Worm (Caenorhabditis elegans): ENCODE measurements around the gene T24B8.3.

T24B8.3 gene

ce11 chrII:9060332-9060840, 551 bp downstream of the T24B8.3 start (continued):
- TF ChIP-seq pqm-1 (tag; optimal IDR thresholded peaks at IDR 0.05) (peak; percentile 55), lsy-12 (tag; optimal IDR thresholded peaks at IDR 0.05) (peak; percentile 80), ZK546.5 (tag; optimal IDR thresholded peaks at IDR 0.05) (no peak), ama-1 (optimal IDR thresholded peaks at IDR 0.05) (peak; percentile 62), eor-1 (tag; optimal IDR thresholded peaks at IDR 0.05) (no peak), ztf-4 (tag; optimal IDR thresholded peaks at IDR 0.05) (peak; percentile 77), lin-15B (tag; optimal IDR thresholded peaks at IDR 0.05) (peak; percentile 78), ceh-82 (tag; optimal IDR thresholded peaks at IDR 0.05) (no peak), R02D3.7 (tag; optimal IDR thresholded peaks at IDR 0.05) (peak; percentile 74), ceh-16 (tag; optimal IDR thresholded peaks at IDR 0.05) (no peak), egl-27 (tag; optimal IDR thresholded peaks at IDR 0.05) (peak; percentile 68), nfya-1 (tag; optimal IDR thresholded peaks at IDR 0.05; ENCODE audit: insufficient read depth) (peak; percentile 97), nhr-12 (tag; optimal IDR thresholded peaks at IDR 0.05) (no peak), sea-2 (GFP tag; optimal IDR thresholded peaks at IDR 0.05) (peak; percentile 87), tbx-2 (tag; optimal IDR thresholded peaks at IDR 0.05) (peak; percentile 65), nhr-28 (tag; optimal IDR thresholded peaks at IDR 0.05) (no peak), pha-4 (tag; optimal IDR thresholded peaks at IDR 0.05) (peak; percentile 96), unc-39 (tag; optimal IDR thresholded peaks at IDR 0.05) (no peak), nhr-237 (tag; optimal IDR thresholded peaks at IDR 0.05) (no peak), jun-1 (tag; optimal IDR thresholded peaks at IDR 0.05) (peak; percentile 91), elt-3 (tag; optimal IDR thresholded peaks at IDR 0.05) (peak in 2 of 3 experiments; percentile 47 to 62)

ce11 chrII:9059010-9059409, 1.9 kb downstream of the T24B8.3 start:
- TF ChIP-seq fkh-10 (GFP tag; optimal IDR thresholded peaks at IDR 0.05) (no peak), eor-1 (tag; optimal IDR thresholded peaks at IDR 0.05) (no peak), elt-3 (tag; optimal IDR thresholded peaks at IDR 0.05) (no peak), pha-4 (tag; optimal IDR thresholded peaks at IDR 0.05) (no peak), fos-1 (tag; optimal IDR thresholded peaks at IDR 0.05) (no peak), jun-1 (tag; optimal IDR thresholded peaks at IDR 0.05) (no peak), egl-27 (tag; optimal IDR thresholded peaks at IDR 0.05) (no peak), nhr-67 (tag; optimal IDR thresholded peaks at IDR 0.05) (no peak)

- TF ChIP-seq nhr-25 (tag; optimal IDR thresholded peaks at IDR 0.05) (peak; percentile 89), zag-1 (tag; optimal IDR thresholded peaks at IDR 0.05) (no peak), eor-1 (tag; optimal IDR thresholded peaks at IDR 0.05) (no peak), nhr-77 (tag; optimal IDR thresholded peaks at IDR 0.05) (no peak), ztf-4 (tag; optimal IDR thresholded peaks at IDR 0.05) (no peak), ceh-9 (tag; optimal IDR thresholded peaks at IDR 0.05) (no peak), lin-15B (tag; optimal IDR thresholded peaks at IDR 0.05) (peak; percentile 90), ceh-28 (tag; optimal IDR thresholded peaks at IDR 0.05) (no peak), mdl-1 (tag; optimal IDR thresholded peaks at IDR 0.05) (no peak), nhr-237 (tag; optimal IDR thresholded peaks at IDR 0.05) (no peak), pqm-1 (tag; optimal IDR thresholded peaks at IDR 0.05) (peak; percentile 51), R02D3.7 (tag; optimal IDR thresholded peaks at IDR 0.05) (peak; percentile 30), lin-39 (tag; optimal IDR thresholded peaks at IDR 0.05) (peak; percentile 87), nhr-28 (tag; optimal IDR thresholded peaks at IDR 0.05) (no peak), nhr-11 (tag; optimal IDR thresholded peaks at IDR 0.05) (peak; percentile 14), nhr-76 (tag; optimal IDR thresholded peaks at IDR 0.05) (no peak), tbx-2 (tag; optimal IDR thresholded peaks at IDR 0.05) (peak; percentile 10), nfya-1 (tag; optimal IDR thresholded peaks at IDR 0.05; ENCODE audit: insufficient read depth) (peak; percentile 91), ceh-16 (tag; optimal IDR thresholded peaks at IDR 0.05) (no peak), ama-1 (optimal IDR thresholded peaks at IDR 0.05) (peak; percentile 53), egl-5 (tag; optimal IDR thresholded peaks at IDR 0.05) (peak; percentile 68), fkh-10 (GFP tag; optimal IDR thresholded peaks at IDR 0.05) (no peak), unc-62 (GFP tag; optimal IDR thresholded peaks at IDR 0.05) (no peak), elt-2 (tag; optimal IDR thresholded peaks at IDR 0.05) (peak; percentile 44), unc-39 (tag; optimal IDR thresholded peaks at IDR 0.05) (no peak), nhr-12 (tag; optimal IDR thresholded peaks at IDR 0.05) (no peak), fkh-2 (tag; optimal IDR thresholded peaks at IDR 0.05) (no peak), mml-1 (tag; optimal IDR thresholded peaks at IDR 0.05) (no peak), snpc-4 (tag; optimal IDR thresholded peaks at IDR 0.05) (peak; percentile 65), sea-2 (GFP tag; optimal IDR thresholded peaks at IDR 0.05) (no peak), egl-27 (tag; optimal IDR thresholded peaks at IDR 0.05) (no peak), elt-3 (tag; optimal IDR thresholded peaks at IDR 0.05) (no peak), ceh-82 (tag; optimal IDR thresholded peaks at IDR 0.05) (no peak), ztf-11 (tag; optimal IDR thresholded peaks at IDR 0.05) (no peak), hmg-11 (tag; optimal IDR thresholded peaks at IDR 0.05) (peak; percentile 35), nhr-67 (tag; optimal IDR thresholded peaks at IDR 0.05) (no peak), fos-1 (tag; optimal IDR thresholded peaks at IDR 0.05) (no peak), jun-1 (tag; optimal IDR thresholded peaks at IDR 0.05) (peak; percentile 71), skn-1 (tag; optimal IDR thresholded peaks at IDR 0.05) (peak; percentile 16), lsy-12 (tag; optimal IDR thresholded peaks at IDR 0.05) (no peak), nhr-43 (tag; optimal IDR thresholded peaks at IDR 0.05; ENCODE audit: poor library complexity, severe bottlenecking) (peak; percentile 46), aly-2 (tag; optimal IDR thresholded peaks at IDR 0.05) (no peak), daf-12 (tag; optimal IDR thresholded peaks at IDR 0.05) (no peak)
Observed at ce11 chrII:9057035-9057668, 3.8 kb downstream of the T24B8.3 start, which contains the start of gene rpl-32. TSS of gene rpl-32 (minus strand) at chrII:9057085.

Data from whole organism, L3 larva.